Worm (Caenorhabditis elegans) whole organism, late embryonic: Measurements from ENCODE around the gene F44A6.3.

Experiments used
- C08G9.2 ChIP-seq: sonication (generic microtip); optimal IDR thresholded peaks from 2 replicates; lab custom pipeline; 2016; ENCODE audit warnings: mild to moderate bottlenecking, missing genetic modification characterization, moderate library complexity, missing compliant biosample characterization
- C38D4.7 ChIP-seq: fragments of 200-800 bp; sonication (Bioruptor generic); optimal IDR thresholded peaks from 2 replicates; lab custom pipeline; 2018; ENCODE audit warnings: mild to moderate bottlenecking, missing genetic modification characterization, moderate library complexity, missing compliant biosample characterization
- F13H6.1 ChIP-seq: sonication (generic microtip); optimal IDR thresholded peaks from 2 replicates; lab custom pipeline; 2016; ENCODE audit warnings: missing genetic modification characterization, missing compliant biosample characterization
- K02D7.2 ChIP-seq: sonication (generic microtip); optimal IDR thresholded peaks from 2 replicates; lab custom pipeline; 2017; ENCODE audit warnings: mild to moderate bottlenecking, missing genetic modification characterization, missing compliant biosample characterization
- T23F11.4 ChIP-seq: fragments of 200-800 bp; sonication (Bioruptor generic); optimal IDR thresholded peaks from 2 replicates; lab custom pipeline; 2018; ENCODE audit warnings: mild to moderate bottlenecking, missing genetic modification characterization, missing compliant biosample characterization
- Y22D7AL.16 ChIP-seq: sonication (generic microtip); optimal IDR thresholded peaks from 2 replicates; lab custom pipeline; 2016; ENCODE audit warnings: missing genetic modification characterization, missing compliant biosample characterization
- ceh-14 ChIP-seq: sonication (generic microtip); optimal IDR thresholded peaks from 2 replicates; lab custom pipeline; 2016; ENCODE audit warnings: missing genotype, missing genetic modification characterization, missing compliant biosample characterization
- ceh-18 ChIP-seq: sonication (generic microtip); optimal IDR thresholded peaks from 2 replicates; lab custom pipeline; 2016; ENCODE audit warnings: missing genetic modification characterization, missing compliant biosample characterization
- ceh-19 ChIP-seq: fragments of 200-800 bp; sonication (Bioruptor generic); optimal IDR thresholded peaks from 2 replicates; lab custom pipeline; 2018; ENCODE audit warnings: mild to moderate bottlenecking, missing genetic modification characterization, missing compliant biosample characterization
- ceh-2 ChIP-seq: sonication (generic microtip); optimal IDR thresholded peaks from 2 replicates; lab custom pipeline; 2016; ENCODE audit warnings: missing genotype, missing genetic modification characterization, missing compliant biosample characterization
- ceh-24 ChIP-seq: sonication (generic microtip); optimal IDR thresholded peaks from 2 replicates; lab custom pipeline; 2016; ENCODE audit warnings: mild to moderate bottlenecking, missing genetic modification characterization, missing compliant biosample characterization
- ceh-30 ChIP-seq: fragments of 150-350 bp; optimal IDR thresholded peaks from 2 replicates; lab custom pipeline; 2014; ENCODE audit warnings: missing biosample characterization, missing genetic modification characterization
- ceh-31 ChIP-seq: sonication (generic microtip); optimal IDR thresholded peaks from 2 replicates; lab custom pipeline; 2016; ENCODE audit warnings: missing genetic modification characterization, missing compliant biosample characterization
- ceh-34 ChIP-seq: sonication (generic microtip); optimal IDR thresholded peaks from 2 replicates; lab custom pipeline; 2016; ENCODE audit warnings: mild to moderate bottlenecking, missing genetic modification characterization, missing compliant biosample characterization
- ceh-48 ChIP-seq: sonication (generic microtip); optimal IDR thresholded peaks from 2 replicates; lab custom pipeline; 2016; ENCODE audit warnings: missing genetic modification characterization, inconsistent platforms, missing compliant biosample characterization
- ceh-6 ChIP-seq: fragments of 200-800 bp; sonication (Bioruptor generic); optimal IDR thresholded peaks from 2 replicates; lab custom pipeline; 2018; ENCODE audit warnings: mild to moderate bottlenecking, missing genetic modification characterization, missing compliant biosample characterization
- dmd-4 ChIP-seq: sonication (generic microtip); optimal IDR thresholded peaks from 2 replicates; lab custom pipeline; 2016; ENCODE audit warnings: borderline replicate concordance, missing genetic modification characterization, missing compliant biosample characterization
- dve-1 ChIP-seq: sonication (generic microtip); optimal IDR thresholded peaks from 2 replicates; lab custom pipeline; 2017; ENCODE audit warnings: antibody characterized with exemption, mild to moderate bottlenecking, missing genetic modification characterization, missing compliant biosample characterization
- elt-2 ChIP-seq: sonication (generic microtip); optimal IDR thresholded peaks from 2 replicates; lab custom pipeline; 2016; ENCODE audit warnings: missing genetic modification reagents, missing genetic modification characterization, missing compliant biosample characterization
- elt-4 ChIP-seq: sonication (generic microtip); optimal IDR thresholded peaks from 2 replicates; lab custom pipeline; 2016; ENCODE audit warnings: missing genetic modification characterization, missing compliant biosample characterization
- ets-4 ChIP-seq: sonication (generic microtip); optimal IDR thresholded peaks from 2 replicates; lab custom pipeline; 2016; ENCODE audit warnings: missing genetic modification characterization, missing compliant biosample characterization
- eyg-1 ChIP-seq: sonication (generic microtip); optimal IDR thresholded peaks from 2 replicates; lab custom pipeline; 2016; ENCODE audit warnings: missing genotype, missing genetic modification characterization, missing compliant biosample characterization
- fax-1 ChIP-seq: sonication (generic microtip); optimal IDR thresholded peaks from 2 replicates; lab custom pipeline; 2016; ENCODE audit warnings: missing genotype, missing genetic modification characterization, missing compliant biosample characterization
- fkh-6 ChIP-seq: sonication (generic microtip); optimal IDR thresholded peaks from 2 replicates; lab custom pipeline; 2016; ENCODE audit warnings: missing genetic modification characterization, missing compliant biosample characterization
- gmeb-2 ChIP-seq: sonication (generic microtip); optimal IDR thresholded peaks from 2 replicates; lab custom pipeline; 2016; ENCODE audit warnings: missing genetic modification characterization, inconsistent platforms, missing compliant biosample characterization
- hlh-13 ChIP-seq: fragments of 200-800 bp; sonication (Bioruptor generic); optimal IDR thresholded peaks from 2 replicates; lab custom pipeline; 2018; ENCODE audit warnings: mild to moderate bottlenecking, missing genetic modification characterization, missing compliant biosample characterization
- hlh-30 ChIP-seq: sonication (generic microtip); optimal IDR thresholded peaks from 2 replicates; lab custom pipeline; 2017; ENCODE audit warnings: antibody characterized with exemption, missing genetic modification characterization, missing compliant biosample characterization; ENCODE audit not compliant: insufficient read depth
- hlh-6 ChIP-seq: sonication (generic microtip); optimal IDR thresholded peaks from 2 replicates; lab custom pipeline; 2016; ENCODE audit warnings: missing genotype, missing genetic modification characterization, missing compliant biosample characterization
- hlh-8 ChIP-seq: sonication (generic microtip); optimal IDR thresholded peaks from 2 replicates; lab custom pipeline; 2016; ENCODE audit warnings: missing genotype, missing genetic modification characterization, missing compliant biosample characterization
- madf-2 ChIP-seq: sonication (generic microtip); optimal IDR thresholded peaks from 2 replicates; lab custom pipeline; 2017; ENCODE audit warnings: missing genetic modification characterization, missing compliant biosample characterization
- mec-3 ChIP-seq: sonication (generic microtip); optimal IDR thresholded peaks from 2 replicates; lab custom pipeline; 2016; ENCODE audit warnings: borderline replicate concordance, missing genetic modification characterization, missing compliant biosample characterization
- nfya-1 ChIP-seq: sonication (generic microtip); optimal IDR thresholded peaks from 2 replicates; lab custom pipeline; 2017; ENCODE audit warnings: missing genetic modification characterization, mild to moderate bottlenecking, missing compliant biosample characterization, antibody characterized with exemption, moderate library complexity
- nhr-232 ChIP-seq: sonication (generic microtip); optimal IDR thresholded peaks from 2 replicates; lab custom pipeline; 2016; ENCODE audit warnings: missing genetic modification characterization, missing compliant biosample characterization
- npax-4 ChIP-seq: sonication (generic microtip); optimal IDR thresholded peaks from 2 replicates; lab custom pipeline; 2016; ENCODE audit warnings: missing genetic modification characterization, missing compliant biosample characterization
- odd-2 ChIP-seq: sonication (generic microtip); optimal IDR thresholded peaks from 2 replicates; lab custom pipeline; 2017; ENCODE audit warnings: antibody characterized with exemption, mild to moderate bottlenecking, missing genetic modification characterization, missing compliant biosample characterization
- pag-3 ChIP-seq: sonication (generic microtip); optimal IDR thresholded peaks from 2 replicates; lab custom pipeline; 2016; ENCODE audit warnings: missing compliant biosample characterization, missing genetic modification characterization, borderline replicate concordance
- pha-2 ChIP-seq: sonication (generic microtip); optimal IDR thresholded peaks from 2 replicates; lab custom pipeline; 2017; ENCODE audit warnings: mild to moderate bottlenecking, missing genetic modification characterization, missing compliant biosample characterization
- pqm-1 ChIP-seq: sonication (generic microtip); optimal IDR thresholded peaks from 2 replicates; lab custom pipeline; 2016; ENCODE audit warnings: missing genetic modification characterization, missing compliant biosample characterization
- pros-1 ChIP-seq: fragments of 150-350 bp; optimal IDR thresholded peaks from 2 replicates; lab custom pipeline; 2014; ENCODE audit warnings: missing biosample characterization, missing genetic modification reagents, missing genetic modification characterization
- ref-2 ChIP-seq: sonication (generic microtip); optimal IDR thresholded peaks from 2 replicates; lab custom pipeline; 2016; ENCODE audit warnings: missing genetic modification characterization, missing compliant biosample characterization
- rnt-1 ChIP-seq: sonication (generic microtip); optimal IDR thresholded peaks from 2 replicates; lab custom pipeline; 2016; ENCODE audit warnings: missing genetic modification characterization, missing compliant biosample characterization
- sdc-2 ChIP-seq: sonication (generic microtip); optimal IDR thresholded peaks from 2 replicates; lab custom pipeline; 2016; ENCODE audit warnings: missing genotype, missing genetic modification characterization, missing compliant biosample characterization
- sox-4 ChIP-seq: sonication (generic microtip); optimal IDR thresholded peaks from 2 replicates; lab custom pipeline; 2017; ENCODE audit warnings: mild to moderate bottlenecking, missing genetic modification characterization, inconsistent platforms, missing compliant biosample characterization
- syd-9 ChIP-seq: sonication (generic microtip); optimal IDR thresholded peaks from 2 replicates; lab custom pipeline; 2016; ENCODE audit warnings: mild to moderate bottlenecking, missing genetic modification characterization, moderate library complexity, missing compliant biosample characterization
- tbx-2 ChIP-seq: sonication (generic microtip); optimal IDR thresholded peaks from 2 replicates; lab custom pipeline; 2016; ENCODE audit warnings: missing genetic modification characterization, missing compliant biosample characterization
- unc-42 ChIP-seq: sonication (generic microtip); optimal IDR thresholded peaks from 2 replicates; lab custom pipeline; 2016; ENCODE audit warnings: missing genotype, missing genetic modification characterization, missing compliant biosample characterization
- unc-55 ChIP-seq: sonication (generic microtip); optimal IDR thresholded peaks from 2 replicates; lab custom pipeline; 2017; ENCODE audit warnings: missing biosample characterization, missing genetic modification reagents, missing genetic modification characterization
- unc-86 ChIP-seq: sonication (generic microtip); optimal IDR thresholded peaks from 2 replicates; lab custom pipeline; 2016; ENCODE audit warnings: missing genetic modification characterization, missing compliant biosample characterization
- ztf-16 ChIP-seq: sonication (generic microtip); optimal IDR thresholded peaks from 2 replicates; lab custom pipeline; 2017; ENCODE audit warnings: missing genetic modification characterization, missing compliant biosample characterization

F44A6.3 gene

ce11 chrX:10188493-10188895 is 24.1 kb upstream of the F44A6.3 start:
- peak; percentile 26 for TF ChIP-seq ets-4 (tag; lab: Kevin White, UChicago)
- peak; percentile 10 for TF ChIP-seq gmeb-2 (tag; lab: Kevin White, UChicago)
- peak; percentile 42 for TF ChIP-seq pros-1 (tag; lab: Kevin White, UChicago)
- TF ChIP-seq dmd-4, result peak; percentile 66
- peak; percentile 32 for TF ChIP-seq unc-86 (tag; lab: Kevin White, UChicago)
- peak; percentile 73 for TF ChIP-seq ref-2
- TF ChIP-seq ceh-6 (GFP tag; lab: Kevin White, UChicago), result peak; percentile 22
- TF ChIP-seq syd-9, result peak; percentile 74
- TF ChIP-seq madf-2 (tag; lab: Kevin White, UChicago), result peak; percentile 98
- peak; percentile 9 for TF ChIP-seq ztf-16
- TF ChIP-seq sdc-2 (tag; lab: Kevin White, UChicago), result peak; percentile 81
- peak; percentile 75 for TF ChIP-seq nfya-1 (tag; lab: Kevin White, UChicago)
- peak; percentile 2 for TF ChIP-seq ceh-48 (tag; lab: Kevin White, UChicago)
- no peak for TF ChIP-seq C38D4.7 (GFP tag; lab: Kevin White, UChicago)
- TF ChIP-seq T23F11.4 (GFP tag; lab: Kevin White, UChicago), result peak; percentile 14
- TF ChIP-seq elt-2 (tag; lab: Kevin White, UChicago), result peak; percentile 79
- no peak for TF ChIP-seq eyg-1 (tag; lab: Kevin White, UChicago)
- peak; percentile 20 for TF ChIP-seq nhr-232 (tag; lab: Kevin White, UChicago)
- peak; percentile 41 for TF ChIP-seq unc-55 (GFP tag; lab: Kevin White, UChicago)
- TF ChIP-seq hlh-6 (tag; lab: Kevin White, UChicago), result peak; percentile 91
- TF ChIP-seq mec-3 (tag; lab: Kevin White, UChicago), result peak; percentile 52
- peak; percentile 65 for TF ChIP-seq fax-1 (tag; lab: Kevin White, UChicago)
- TF ChIP-seq ceh-2 (tag; lab: Kevin White, UChicago), result peak; percentile 57
- TF ChIP-seq F13H6.1 (tag; lab: Kevin White, UChicago), result peak; percentile 70
- peak; percentile 72 for TF ChIP-seq rnt-1
- TF ChIP-seq K02D7.2 (tag; lab: Kevin White, UChicago), result peak; percentile 16
- peak; percentile 56 for TF ChIP-seq hlh-8 (tag; lab: Kevin White, UChicago)
- peak; percentile 52 for TF ChIP-seq ceh-30 (tag; lab: Kevin White, UChicago)
- TF ChIP-seq ceh-34 (tag; lab: Kevin White, UChicago), result peak; percentile 87
- TF ChIP-seq sox-4 (tag; lab: Kevin White, UChicago), result no peak
- peak; percentile 40 for TF ChIP-seq C08G9.2 (tag; lab: Kevin White, UChicago)
- no peak for TF ChIP-seq elt-4 (tag; lab: Kevin White, UChicago)
- TF ChIP-seq pqm-1 (tag; lab: Kevin White, UChicago), result peak; percentile 44
- peak; percentile 92 for TF ChIP-seq tbx-2 (tag; lab: Kevin White, UChicago)
- TF ChIP-seq fkh-6 (tag; lab: Kevin White, UChicago), result peak; percentile 35
- TF ChIP-seq ceh-24 (tag; lab: Kevin White, UChicago), result no peak
- peak; percentile 3 for TF ChIP-seq pag-3 (tag; lab: Kevin White, UChicago)
- no peak for TF ChIP-seq hlh-13
- TF ChIP-seq ceh-31 (tag; lab: Kevin White, UChicago), result peak; percentile 77
- no peak for TF ChIP-seq npax-4 (tag; lab: Kevin White, UChicago)
- no peak for TF ChIP-seq ceh-19 (GFP tag; lab: Kevin White, UChicago)
- no peak for TF ChIP-seq dve-1 (tag; lab: Kevin White, UChicago)
- no peak for TF ChIP-seq odd-2
- TF ChIP-seq hlh-30 (tag; lab: Kevin White, UChicago), result peak; percentile 68
- TF ChIP-seq ceh-14 (tag; lab: Kevin White, UChicago), result peak; percentile 61
- TF ChIP-seq unc-42, result peak; percentile 71
- TF ChIP-seq ceh-18 (tag; lab: Kevin White, UChicago), result peak; percentile 85
- peak; percentile 48 for TF ChIP-seq Y22D7AL.16 (tag; lab: Kevin White, UChicago)
- TF ChIP-seq pha-2 (tag; lab: Kevin White, UChicago), result peak; percentile 77
